Worm (Caenorhabditis elegans) whole organism, young adult: ENCODE measurements around the gene ZK813.2.
A peak's percentile ranks its signal among the peaks of the same experiment; 100 is the strongest.

ENCODE experiments used
- B0019.2 ChIP-seq: fragments of 200-800 bp; sonication (Bioruptor generic); conservative IDR thresholded peaks from 2 replicates; pipeline ENCODE4 v1.3.6; 2022; ENCODE audit warnings: missing genetic modification reagents, missing genetic modification characterization, missing compliant biosample characterization
- C17E4.6 ChIP-seq: fragments of 200-800 bp; sonication (Bioruptor generic); IDR thresholded peaks from 2 replicates; pipeline ENCODE4 v1.3.6; 2022; ENCODE audit warnings: missing genetic modification reagents, missing genetic modification characterization, missing compliant biosample characterization
- F33H1.4 ChIP-seq: fragments of 200-800 bp; sonication (Bioruptor generic); IDR thresholded peaks from 2 replicates; pipeline ENCODE4 v1.3.6; 2022; ENCODE audit warnings: missing genetic modification reagents, missing genetic modification characterization, missing compliant biosample characterization
- F52B5.7 ChIP-seq: sonication (generic microtip); optimal IDR thresholded peaks from 2 replicates; lab custom pipeline; 2016; ENCODE audit warnings: mild to moderate bottlenecking, missing genetic modification characterization, missing compliant biosample characterization
- F57A8.1 ChIP-seq: fragments of 200-800 bp; sonication (Bioruptor generic); optimal IDR thresholded peaks from 2 replicates; lab custom pipeline; 2018; ENCODE audit warnings: mild to moderate bottlenecking, missing genetic modification characterization, moderate library complexity, missing compliant biosample characterization
- K11D2.4 ChIP-seq: fragments of 200-800 bp; sonication (Bioruptor generic); IDR thresholded peaks from 2 replicates; pipeline ENCODE4 v1.3.6; 2022; ENCODE audit warnings: missing genetic modification reagents, missing genetic modification characterization, missing compliant biosample characterization
- T07F8.4 ChIP-seq: sonication (generic microtip); optimal IDR thresholded peaks from 2 replicates; lab custom pipeline; 2016; ENCODE audit warnings: mild to moderate bottlenecking, missing genetic modification characterization, moderate library complexity, missing compliant biosample characterization
- Y67H2A.10 ChIP-seq: fragments of 200-800 bp; sonication (Bioruptor generic); conservative IDR thresholded peaks from 2 replicates; pipeline ENCODE4 v1.3.6; 2022; ENCODE audit warnings: missing genetic modification reagents, missing genetic modification characterization, missing compliant biosample characterization
- akir-1 ChIP-seq: fragments of 200-800 bp; sonication (Bioruptor generic); optimal IDR thresholded peaks from 2 replicates; lab custom pipeline; 2018; ENCODE audit warnings: mild to moderate bottlenecking, missing genetic modification characterization, moderate library complexity, missing compliant biosample characterization
- attf-3 ChIP-seq: fragments of 200-800 bp; sonication (Bioruptor generic); conservative IDR thresholded peaks from 2 replicates; pipeline ENCODE4 v1.3.6; 2022; ENCODE audit warnings: missing genetic modification reagents, missing genetic modification characterization, missing compliant biosample characterization
- cebp-1 ChIP-seq, 2 experiments: fragments of 200-800 bp in 1 of 2; sonication (Bioruptor generic) in 1 of 2; sonication (generic microtip) in 1 of 2; IDR thresholded peaks in 1 of 2; optimal IDR thresholded peaks in 1 of 2; 2 replicates each; pipeline versions ENCODE4 v1.3.6 to Lab custom; 2017 to 2022; ENCODE audit warnings: missing compliant biosample characterization in 2 of 2, missing genetic modification characterization in 2 of 2, mild to moderate bottlenecking in 1 of 2, missing genetic modification reagents in 1 of 2, moderate library complexity in 1 of 2
- dpff-1 ChIP-seq: sonication (generic microtip); optimal IDR thresholded peaks from 2 replicates; lab custom pipeline; 2017; ENCODE audit warnings: mild to moderate bottlenecking, missing genetic modification characterization, missing compliant biosample characterization
- egl-44 ChIP-seq: fragments of 200-800 bp; sonication (Bioruptor generic); IDR thresholded peaks from 2 replicates; pipeline ENCODE4 v1.3.6; 2022; ENCODE audit warnings: missing genetic modification reagents, missing genetic modification characterization, missing compliant biosample characterization
- ekl-4 ChIP-seq: fragments of 200-800 bp; sonication (Bioruptor generic); IDR thresholded peaks from 2 replicates; pipeline ENCODE4 v1.3.6; 2022; ENCODE audit warnings: missing genetic modification reagents, missing genetic modification characterization, missing compliant biosample characterization
- hsf-1 ChIP-seq: fragments of 200-800 bp; sonication (Bioruptor generic); IDR thresholded peaks from 2 replicates; pipeline ENCODE4 v1.3.6; 2022; ENCODE audit warnings: missing genetic modification reagents, missing genetic modification characterization, missing compliant biosample characterization
- lag-1 ChIP-seq: fragments of 200-800 bp; sonication (Bioruptor generic); IDR thresholded peaks from 2 replicates; pipeline ENCODE4 v1.3.6; 2022; ENCODE audit warnings: missing genetic modification reagents, missing genetic modification characterization, missing compliant biosample characterization
- let-526 ChIP-seq: fragments of 200-800 bp; sonication (Bioruptor generic); IDR thresholded peaks from 2 replicates; pipeline ENCODE4 v1.3.6; 2022; ENCODE audit warnings: missing genetic modification reagents, missing genetic modification characterization, missing compliant biosample characterization
- lin-40 ChIP-seq: sonication (generic microtip); optimal IDR thresholded peaks from 2 replicates; lab custom pipeline; 2016; ENCODE audit warnings: missing genetic modification characterization, mild to moderate bottlenecking, missing compliant biosample characterization, missing genotype, missing genetic modification reagents
- lir-1 ChIP-seq: fragments of 200-800 bp; sonication (Bioruptor generic); conservative IDR thresholded peaks from 2 replicates; pipeline ENCODE4 v1.3.6; 2022; ENCODE audit warnings: missing genetic modification reagents, missing genetic modification characterization, missing compliant biosample characterization
- lsl-1 ChIP-seq: fragments of 200-800 bp; sonication (Bioruptor generic); optimal IDR thresholded peaks from 2 replicates; lab custom pipeline; 2018; ENCODE audit warnings: mild to moderate bottlenecking, missing genetic modification characterization, moderate library complexity, missing compliant biosample characterization
- lsy-27 ChIP-seq: sonication (generic microtip); optimal IDR thresholded peaks from 2 replicates; lab custom pipeline; 2017; ENCODE audit warnings: missing genetic modification characterization, mild to moderate bottlenecking, missing compliant biosample characterization, antibody characterized with exemption, missing genotype, borderline replicate concordance; ENCODE audit not compliant: insufficient read depth
- madf-3 ChIP-seq: fragments of 200-800 bp; sonication (Bioruptor generic); IDR thresholded peaks from 2 replicates; pipeline ENCODE4 v1.3.6; 2022; ENCODE audit warnings: missing genetic modification reagents, missing genetic modification characterization, missing compliant biosample characterization
- nhr-179 ChIP-seq: sonication (generic microtip); optimal IDR thresholded peaks from 2 replicates; lab custom pipeline; 2016; ENCODE audit warnings: mild to moderate bottlenecking, missing genetic modification characterization, missing compliant biosample characterization
- nhr-27 ChIP-seq: fragments of 200-800 bp; sonication (Bioruptor generic); optimal IDR thresholded peaks from 2 replicates; lab custom pipeline; 2018; ENCODE audit warnings: mild to moderate bottlenecking, missing genetic modification characterization, moderate library complexity, missing compliant biosample characterization
- pbrm-1 ChIP-seq: fragments of 200-800 bp; sonication (Bioruptor generic); IDR thresholded peaks from 2 replicates; pipeline ENCODE4 v1.3.6; 2022; ENCODE audit warnings: missing genetic modification reagents, missing genetic modification characterization, missing compliant biosample characterization
- pha-4 ChIP-seq: fragments of 150-350 bp; sonication (generic microtip); optimal IDR thresholded peaks from 2 replicates; lab custom pipeline; 2014; ENCODE audit warnings: missing biosample characterization, missing genetic modification reagents, missing genetic modification characterization
- rpc-1 ChIP-seq, 2 experiments: fragments of 150-350 bp in 1 of 2; sonication (generic microtip) in 1 of 2; optimal IDR thresholded peaks; 2 replicates each; lab custom pipeline; 2014 to 2018; ENCODE audit warnings: missing biosample characterization in 1 of 2, missing genetic modification characterization in 1 of 2, missing genetic modification reagents in 1 of 2, missing genotype in 1 of 2
- sea-2 ChIP-seq: fragments of 200-800 bp; sonication (Bioruptor generic); IDR thresholded peaks from 2 replicates; pipeline ENCODE4 v1.3.6; 2022; ENCODE audit warnings: missing genetic modification characterization, missing compliant biosample characterization
- snpc-1.3 ChIP-seq: sonication (generic microtip); optimal IDR thresholded peaks from 2 replicates; lab custom pipeline; 2017; ENCODE audit warnings: missing genetic modification characterization, mild to moderate bottlenecking, missing compliant biosample characterization, antibody characterized with exemption, moderate library complexity, missing genotype, missing genetic modification reagents; ENCODE audit not compliant: insufficient read depth
- unc-130 ChIP-seq: sonication (generic microtip); optimal IDR thresholded peaks from 2 replicates; lab custom pipeline; 2016; ENCODE audit warnings: missing genetic modification reagents, missing genetic modification characterization, missing compliant biosample characterization
- xnd-1 ChIP-seq: sonication (generic microtip); optimal IDR thresholded peaks from 2 replicates; lab custom pipeline; 2016; ENCODE audit warnings: missing genotype, missing genetic modification reagents, missing genetic modification characterization, missing compliant biosample characterization
- zfh-2 ChIP-seq: fragments of 200-800 bp; sonication (Bioruptor generic); conservative IDR thresholded peaks from 2 replicates; pipeline ENCODE4 v1.3.6; 2022; ENCODE audit warnings: missing genetic modification reagents, missing genetic modification characterization, missing compliant biosample characterization
- ztf-22 ChIP-seq: fragments of 200-800 bp; sonication (Bioruptor generic); optimal IDR thresholded peaks from 2 replicates; lab custom pipeline; 2018; ENCODE audit warnings: mild to moderate bottlenecking, missing genetic modification characterization, moderate library complexity, missing compliant biosample characterization
- ztf-26 ChIP-seq: sonication (generic microtip); optimal IDR thresholded peaks from 2 replicates; lab custom pipeline; 2017; ENCODE audit warnings: missing genetic modification characterization, missing compliant biosample characterization
- ztf-6 ChIP-seq: fragments of 200-800 bp; sonication (Bioruptor generic); IDR thresholded peaks from 2 replicates; pipeline ENCODE4 v1.3.6; 2022; ENCODE audit warnings: missing genetic modification reagents, missing genetic modification characterization, missing compliant biosample characterization

The ZK813.2 gene

ce11 chrX:3451122-3451521 lies 7.5 kb downstream of the ZK813.2 start, which contains the start of gene ZK813.5 (continued):
- TF ChIP-seq lir-1 = no peak
- TF ChIP-seq, all 124 proteins: peak for 0

ce11 chrX:3453870-3454269 lies 10.2 kb downstream of the ZK813.2 start:
- TF ChIP-seq pbrm-1 (GFP tag; lab: Robert Waterston, UW) = no peak
- TF ChIP-seq ztf-22 = no peak
- TF ChIP-seq sea-2 (GFP tag; lab: Robert Waterston, UW) = no peak
- no peak for TF ChIP-seq hsf-1 (GFP tag; lab: Robert Waterston, UW)
- no peak for TF ChIP-seq B0019.2 (GFP tag; lab: Robert Waterston, UW)
- no peak for TF ChIP-seq unc-130 (GFP tag; lab: Kevin White, UChicago)

ce11 chrX:3455561-3455960 lies 11.9 kb downstream of the ZK813.2 start:
- no peak for TF ChIP-seq attf-3
- TF ChIP-seq zfh-2 (GFP tag; lab: Robert Waterston, UW) = peak; percentile 47; the same call in 1 of the 2 replicates

- TF ChIP-seq F57A8.1 (no peak), K11D2.4 (GFP tag; lab: Robert Waterston, UW) (no peak), lsl-1 (GFP tag; lab: Kevin White, UChicago) (no peak), pbrm-1 (GFP tag; lab: Robert Waterston, UW) (no peak), Y67H2A.10 (no peak)
These were observed 18.5 kb downstream of the ZK813.2 start for ce11 chrX:3462086-3462485.

- no peak for TF ChIP-seq ztf-22
- no peak for TF ChIP-seq pha-4 (tag; lab: Kevin White, UChicago)
- TF ChIP-seq lsy-27 (tag; lab: Kevin White, UChicago) = no peak
- TF ChIP-seq B0019.2 (GFP tag; lab: Robert Waterston, UW) = no peak
- TF ChIP-seq ekl-4 (GFP tag; lab: Robert Waterston, UW) = no peak
- no peak for TF ChIP-seq K11D2.4 (GFP tag; lab: Robert Waterston, UW)
These were observed 20.2 kb downstream of the ZK813.2 start for ce11 chrX:3463875-3464274.

ce11 chrX:3464309-3465038 lies 20.8 kb downstream of the ZK813.2 start:
- TF ChIP-seq nhr-27 (tag; lab: Kevin White, UChicago) (no peak), lag-1 (GFP tag; lab: Robert Waterston, UW) (no peak), C17E4.6 (no peak), madf-3 (GFP tag; lab: Robert Waterston, UW) (no peak), let-526 (GFP tag; lab: Robert Waterston, UW) (no peak), cebp-1 (GFP tag; IDR thresholded peaks at IDR 0.05; lab: Robert Waterston, UW) (peak; percentile 52; the same call in 1 of the 2 replicates), cebp-1 (tag; optimal IDR thresholded peaks at IDR 0.05; lab: Kevin White, UChicago) (peak; percentile 91)

ce11 chrX:3465785-3466184 lies 22.2 kb downstream of the ZK813.2 start, which contains the start of the genes ZK377.15 and sax-3:
Gene ZK377.15, minus strand, starts transcription at chrX:3465885.
Gene sax-3, minus strand, starts transcription at chrX:3465927.
- TF ChIP-seq akir-1 (GFP tag; lab: Kevin White, UChicago) (no peak), ztf-6 (GFP tag; lab: Robert Waterston, UW) (no peak), pha-4 (tag; lab: Kevin White, UChicago) (no peak), dpff-1 (tag; lab: Kevin White, UChicago) (no peak), rpc-1 (optimal IDR thresholded peaks at IDR 0.05; lab: Kevin White, UChicago) (no peak), rpc-1 (tag; optimal IDR thresholded peaks at IDR 0.05; lab: Kevin White, UChicago) (no peak), F52B5.7 (tag; lab: Kevin White, UChicago) (no peak), F33H1.4 (GFP tag; lab: Robert Waterston, UW) (no peak), xnd-1 (tag; lab: Kevin White, UChicago) (no peak), ztf-26 (tag; lab: Kevin White, UChicago) (no peak), lin-40 (tag; lab: Kevin White, UChicago) (no peak), lsy-27 (tag; lab: Kevin White, UChicago) (no peak), snpc-1.3 (tag; lab: Kevin White, UChicago) (no peak), cebp-1 (GFP tag; IDR thresholded peaks at IDR 0.05; lab: Robert Waterston, UW) (no peak), cebp-1 (tag; optimal IDR thresholded peaks at IDR 0.05; lab: Kevin White, UChicago) (no peak), egl-44 (GFP tag; lab: Robert Waterston, UW) (no peak), Y67H2A.10 (no peak), nhr-179 (tag; lab: Kevin White, UChicago) (no peak), T07F8.4 (tag; lab: Kevin White, UChicago) (no peak)
- TF ChIP-seq, all 124 proteins: peak for 0
